Worm (Caenorhabditis elegans) whole organism, L1 larva: ENCODE measurements around the gene C33C12.7.

Experiments used
- C04F5.9 ChIP-seq: sonication (generic microtip); optimal IDR thresholded peaks from 2 replicates; lab custom pipeline; 2016; ENCODE audit warnings: missing genetic modification characterization, missing compliant biosample characterization
- C16A3.4 ChIP-seq: fragments of 150-350 bp; optimal IDR thresholded peaks from 2 replicates; lab custom pipeline; 2014; ENCODE audit warnings: missing biosample characterization, missing genetic modification characterization
- C34B4.2 ChIP-seq: sonication (generic microtip); optimal IDR thresholded peaks from 2 replicates; lab custom pipeline; 2017; ENCODE audit warnings: mild to moderate bottlenecking, missing genetic modification characterization, missing compliant biosample characterization
- F16B12.6 ChIP-seq: fragments of 150-350 bp; optimal IDR thresholded peaks from 2 replicates; lab custom pipeline; 2014; ENCODE audit warnings: missing biosample characterization, missing genetic modification characterization
- aha-1 ChIP-seq: fragments of 150-350 bp; optimal IDR thresholded peaks from 2 replicates; lab custom pipeline; 2014; ENCODE audit warnings: missing biosample characterization, missing genetic modification characterization
- ceh-82 ChIP-seq, 3 experiments: fragments of 150-350 bp in 1 of 3; sonication (generic microtip) in 2 of 3; optimal IDR thresholded peaks; 2 replicates each; lab custom pipeline; 2014 to 2017; ENCODE audit warnings: missing biosample characterization in 3 of 3, missing genetic modification characterization in 3 of 3
- ceh-88 ChIP-seq: fragments of 200-800 bp; sonication (Bioruptor generic); IDR thresholded peaks from 2 replicates; pipeline ENCODE4 v1.3.6; 2022; ENCODE audit warnings: missing genetic modification characterization, missing compliant biosample characterization
- dpl-1 ChIP-seq, 3 experiments: fragments of 150-350 bp in 2 of 3; sonication (generic microtip) in 1 of 3; optimal IDR thresholded peaks; 2 replicates each; lab custom pipeline; 2014 to 2017; ENCODE audit warnings: missing biosample characterization in 3 of 3, missing genetic modification characterization in 3 of 3, missing genetic modification reagents in 3 of 3
- dsc-1 ChIP-seq: sonication (generic microtip); optimal IDR thresholded peaks from 2 replicates; lab custom pipeline; 2016; ENCODE audit warnings: mild to moderate bottlenecking, missing genetic modification characterization, missing compliant biosample characterization
- efl-1 ChIP-seq, 4 experiments: fragments of 150-350 bp; optimal IDR thresholded peaks in 3 of 4; peaks in 1 of 4; 1 replicate in 1 of 4; 2 replicates in 3 of 4; lab custom pipeline; 2014; ENCODE audit warnings: missing biosample characterization in 2 of 4, missing genetic modification characterization in 2 of 4, missing genetic modification reagents in 2 of 4
- efl-3 ChIP-seq: fragments of 200-800 bp; sonication (Bioruptor generic); optimal IDR thresholded peaks from 2 replicates; lab custom pipeline; 2018; ENCODE audit warnings: mild to moderate bottlenecking, missing genetic modification characterization, missing compliant biosample characterization
- egl-13 ChIP-seq: sonication (generic microtip); optimal IDR thresholded peaks from 2 replicates; lab custom pipeline; 2016; ENCODE audit warnings: missing genotype, missing genetic modification reagents, missing genetic modification characterization, missing compliant biosample characterization
- elt-3 ChIP-seq, 6 experiments: fragments of 150-350 bp in 1 of 6; sonication (generic microtip); optimal IDR thresholded peaks; 2 replicates each; lab custom pipeline; 2017 to 2018; ENCODE audit warnings: missing biosample characterization in 6 of 6, missing genetic modification characterization in 6 of 6, inconsistent platforms in 1 of 6
- fkh-4 ChIP-seq: sonication (generic microtip); optimal IDR thresholded peaks from 2 replicates; lab custom pipeline; 2016; ENCODE audit warnings: missing compliant biosample characterization, missing genetic modification characterization, borderline replicate concordance
- fkh-8 ChIP-seq: sonication (generic microtip); optimal IDR thresholded peaks from 2 replicates; lab custom pipeline; 2016; ENCODE audit warnings: mild to moderate bottlenecking, missing genetic modification characterization, missing compliant biosample characterization
- grh-1 ChIP-seq: fragments of 200-800 bp; sonication (Bioruptor generic); IDR thresholded peaks from 2 replicates; pipeline ENCODE4 v1.3.6; 2022; ENCODE audit warnings: missing genetic modification reagents, missing genetic modification characterization, missing compliant biosample characterization
- hlh-4 ChIP-seq: sonication (generic microtip); optimal IDR thresholded peaks from 2 replicates; lab custom pipeline; 2016; ENCODE audit warnings: mild to moderate bottlenecking, missing genetic modification characterization, missing compliant biosample characterization
- irx-1 ChIP-seq: sonication (generic microtip); optimal IDR thresholded peaks from 2 replicates; lab custom pipeline; 2016; ENCODE audit warnings: missing genetic modification characterization, missing compliant biosample characterization
- lin-14 ChIP-seq: fragments of 200-800 bp; sonication (Bioruptor generic); optimal IDR thresholded peaks from 2 replicates; lab custom pipeline; 2018; ENCODE audit warnings: mild to moderate bottlenecking, missing genetic modification characterization, moderate library complexity, missing compliant biosample characterization
- lin-15B ChIP-seq: fragments of 150-350 bp; sonication (generic microtip); optimal IDR thresholded peaks from 3 replicates; lab custom pipeline; 2014; ENCODE audit warnings: missing biosample characterization, missing genetic modification characterization
- lin-35 ChIP-seq, 2 experiments: fragments of 150-350 bp; optimal IDR thresholded peaks; 2 replicates each; lab custom pipeline; 2014; ENCODE audit warnings: missing biosample characterization in 2 of 2, missing genetic modification characterization in 2 of 2, missing genetic modification reagents in 2 of 2
- lir-3 ChIP-seq: sonication (generic microtip); optimal IDR thresholded peaks from 2 replicates; lab custom pipeline; 2016; ENCODE audit warnings: mild to moderate bottlenecking, missing genetic modification characterization, moderate library complexity, missing compliant biosample characterization; ENCODE audit not compliant: poor library complexity
- lsy-2 ChIP-seq, 2 experiments: fragments of 150-350 bp; optimal IDR thresholded peaks; 2 replicates each; lab custom pipeline; 2014; ENCODE audit warnings: missing biosample characterization in 2 of 2, missing genetic modification characterization in 2 of 2
- mab-9 ChIP-seq: fragments of 200-800 bp; sonication (Bioruptor generic); IDR thresholded peaks from 2 replicates; pipeline ENCODE4 v1.3.6; 2022; ENCODE audit warnings: missing genetic modification reagents, missing genetic modification characterization, missing compliant biosample characterization
- mef-2 ChIP-seq: fragments of 150-350 bp; optimal IDR thresholded peaks from 2 replicates; lab custom pipeline; 2014; ENCODE audit warnings: missing biosample characterization, missing genetic modification characterization
- nhr-11 ChIP-seq: fragments of 150-350 bp; optimal IDR thresholded peaks from 2 replicates; lab custom pipeline; 2014; ENCODE audit warnings: missing biosample characterization, missing genetic modification characterization
- nhr-12 ChIP-seq: sonication (generic microtip); optimal IDR thresholded peaks from 2 replicates; lab custom pipeline; 2017; ENCODE audit warnings: missing biosample characterization, missing genetic modification characterization
- nhr-47 ChIP-seq: sonication (generic microtip); optimal IDR thresholded peaks from 2 replicates; lab custom pipeline; 2016; ENCODE audit warnings: mild to moderate bottlenecking, missing genetic modification characterization, moderate library complexity, missing compliant biosample characterization
- nhr-76 ChIP-seq: sonication (generic microtip); optimal IDR thresholded peaks from 2 replicates; lab custom pipeline; 2017; ENCODE audit warnings: missing biosample characterization, missing genetic modification characterization
- pag-3 ChIP-seq: sonication (generic microtip); optimal IDR thresholded peaks from 2 replicates; lab custom pipeline; 2017; ENCODE audit warnings: missing genetic modification characterization, mild to moderate bottlenecking, missing compliant biosample characterization, antibody characterized with exemption, borderline replicate concordance; ENCODE audit not compliant: insufficient read depth
- pqm-1 ChIP-seq: sonication (generic microtip); optimal IDR thresholded peaks from 3 replicates; lab custom pipeline; 2017; ENCODE audit warnings: missing biosample characterization, missing genetic modification characterization
- rnt-1 ChIP-seq: sonication (generic microtip); optimal IDR thresholded peaks from 2 replicates; lab custom pipeline; 2016; ENCODE audit warnings: mild to moderate bottlenecking, missing genetic modification characterization, moderate library complexity, missing compliant biosample characterization
- skn-1 ChIP-seq: fragments of 150-350 bp; optimal IDR thresholded peaks from 2 replicates; lab custom pipeline; 2014; ENCODE audit warnings: missing biosample characterization, missing genetic modification characterization
- snu-23 ChIP-seq: sonication (generic microtip); optimal IDR thresholded peaks from 2 replicates; lab custom pipeline; 2016; ENCODE audit warnings: missing genetic modification characterization, missing compliant biosample characterization
- sox-4 ChIP-seq: sonication (generic microtip); optimal IDR thresholded peaks from 2 replicates; lab custom pipeline; 2016; ENCODE audit warnings: missing genetic modification characterization, missing compliant biosample characterization
- sptf-1 ChIP-seq: fragments of 150-350 bp; optimal IDR thresholded peaks from 2 replicates; lab custom pipeline; 2014; ENCODE audit warnings: missing biosample characterization, missing genetic modification characterization
- sup-37 ChIP-seq: fragments of 200-800 bp; sonication (Bioruptor generic); optimal IDR thresholded peaks from 2 replicates; lab custom pipeline; 2018; ENCODE audit warnings: mild to moderate bottlenecking, missing genetic modification characterization, missing compliant biosample characterization
- swsn-7 ChIP-seq: sonication (generic microtip); optimal IDR thresholded peaks from 2 replicates; lab custom pipeline; 2016; ENCODE audit warnings: missing genetic modification characterization, missing compliant biosample characterization
- tbx-2 ChIP-seq: sonication (generic microtip); optimal IDR thresholded peaks from 2 replicates; lab custom pipeline; 2016; ENCODE audit warnings: missing genetic modification characterization, missing compliant biosample characterization
- unc-30 ChIP-seq: sonication (generic microtip); optimal IDR thresholded peaks from 2 replicates; lab custom pipeline; 2017; ENCODE audit warnings: missing biosample characterization, missing genetic modification characterization
- vab-15 ChIP-seq: sonication (generic microtip); optimal IDR thresholded peaks from 2 replicates; lab custom pipeline; 2017; ENCODE audit warnings: missing genotype, mild to moderate bottlenecking, missing genetic modification characterization, missing compliant biosample characterization
- zip-4 ChIP-seq: fragments of 200-800 bp; sonication (Bioruptor generic); optimal IDR thresholded peaks from 2 replicates; lab custom pipeline; 2018; ENCODE audit warnings: mild to moderate bottlenecking, missing genetic modification characterization, moderate library complexity, missing compliant biosample characterization
- ztf-4 ChIP-seq: fragments of 150-350 bp; optimal IDR thresholded peaks from 2 replicates; lab custom pipeline; 2014; ENCODE audit warnings: missing biosample characterization, missing genetic modification characterization

Gene C33C12.7

DNA sequence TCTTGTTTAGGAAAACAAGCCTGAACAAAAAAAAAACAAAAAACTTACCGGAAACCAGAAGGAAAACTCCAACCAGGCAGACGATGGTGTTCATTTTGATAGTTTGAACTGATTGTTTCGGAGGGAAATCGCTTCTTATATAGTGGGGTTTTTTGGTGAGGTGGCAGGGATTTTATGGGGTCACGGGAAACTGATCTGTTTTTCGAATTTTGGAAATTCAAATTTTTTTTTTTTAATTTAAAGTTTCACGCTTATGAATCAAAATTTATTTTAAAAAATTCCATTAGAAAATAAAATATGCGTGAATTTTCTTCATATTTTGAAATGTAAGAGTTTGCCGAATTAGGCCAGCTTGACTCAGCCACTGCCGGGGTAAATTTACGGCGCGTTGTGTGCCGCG, at the start of gene C33C12.7:
Gene C33C12.7 (minus strand): TSS at position 101 of the 400 bp plus-strand sequence.
- TF ChIP-seq C04F5.9 (tag; lab: Kevin White, UChicago) (no peak), mab-9 (GFP tag; lab: Robert Waterston, UW) (no peak), fkh-4 (tag; lab: Kevin White, UChicago) (no peak), C34B4.2 (no peak), aha-1 (tag; lab: Kevin White, UChicago) (no peak), sptf-1 (no peak), ztf-4 (tag; lab: Kevin White, UChicago) (no peak), efl-3 (GFP tag; lab: Kevin White, UChicago) (no peak), lin-14 (no peak), skn-1 (no peak), hlh-4 (no peak), F16B12.6 (tag; lab: Kevin White, UChicago) (no peak), sup-37 (no peak), ceh-82 (tag; optimal IDR thresholded peaks at IDR 0.05; lab: Kevin White, UChicago) (no peak), nhr-11 (tag; lab: Kevin White, UChicago) (no peak), C16A3.4 (tag; lab: Kevin White, UChicago) (no peak), dsc-1 (tag; lab: Kevin White, UChicago) (no peak), pqm-1 (tag; lab: Kevin White, UChicago) (no peak), irx-1 (no peak)

DNA sequence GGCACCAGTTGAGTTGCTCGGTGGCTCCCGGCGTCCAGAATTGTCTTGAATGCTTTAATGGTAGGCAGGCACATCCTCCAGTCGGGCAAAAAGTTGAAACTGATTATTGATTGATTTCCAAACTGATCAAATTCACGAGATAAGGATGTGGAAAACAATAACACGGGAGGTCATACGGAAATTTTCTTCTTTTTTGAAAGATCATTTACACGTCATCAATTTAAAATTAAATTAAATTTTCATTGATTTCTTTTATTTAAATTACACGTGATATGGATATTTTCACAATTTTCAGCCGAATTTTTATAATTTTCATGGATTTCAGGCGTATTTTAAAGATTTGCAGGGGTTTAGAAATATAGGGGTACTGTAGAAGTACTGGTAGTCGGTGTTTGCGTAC, 48.2 kb upstream of the C33C12.7 start, which contains the start of gene cbs-2:
Gene cbs-2 (minus strand): TSS at position 101 of the 400 bp plus-strand sequence.
- TF ChIP-seq fkh-4 (tag; lab: Kevin White, UChicago): no peak
- TF ChIP-seq nhr-11 (tag; lab: Kevin White, UChicago): no peak
- no peak for TF ChIP-seq mef-2 (tag; lab: Kevin White, UChicago)
- no peak for TF ChIP-seq nhr-47 (tag; lab: Kevin White, UChicago)
- TF ChIP-seq lir-3 (tag; lab: Kevin White, UChicago): no peak
- TF ChIP-seq, all 84 proteins: peak for 0

DNA sequence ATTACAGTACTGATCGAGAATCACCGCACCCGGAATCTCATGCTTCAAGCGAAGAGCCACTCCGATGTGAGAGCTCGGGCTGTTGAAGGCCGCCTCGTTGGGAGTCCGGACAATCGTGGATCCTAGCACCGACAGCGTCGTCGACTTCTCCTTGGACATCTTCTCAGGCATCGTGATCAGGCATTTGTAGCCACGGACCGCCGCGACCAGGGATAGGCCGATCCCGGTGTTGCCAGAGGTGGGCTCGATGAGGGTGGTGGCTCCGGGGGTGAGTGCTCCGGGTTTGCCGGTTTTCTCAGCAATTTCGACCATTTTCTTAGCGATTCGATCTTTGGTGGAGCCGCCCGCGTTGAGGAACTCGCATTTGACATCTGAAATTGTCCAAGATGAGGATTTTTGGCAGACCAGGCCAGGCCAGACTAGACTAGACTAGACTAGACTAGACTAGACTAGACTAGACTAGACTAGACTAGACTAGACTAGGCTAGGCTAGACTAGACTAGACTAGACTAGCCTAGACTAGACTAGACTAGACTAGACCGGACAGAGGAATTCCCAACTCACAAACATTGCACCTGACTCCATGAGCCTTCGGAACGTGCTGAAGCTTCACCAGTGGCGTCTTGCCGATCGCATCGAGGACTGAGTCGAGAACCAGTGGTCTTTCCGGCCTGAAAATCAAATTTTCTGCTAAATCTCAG, 46.1 kb upstream of the C33C12.7 start:
- TF ChIP-seq nhr-12 (tag; lab: Kevin White, UChicago) (no peak), nhr-11 (tag; lab: Kevin White, UChicago) (no peak), ztf-4 (tag; lab: Kevin White, UChicago) (no peak), vab-15 (tag; lab: Kevin White, UChicago) (no peak), C16A3.4 (tag; lab: Kevin White, UChicago) (no peak), efl-3 (GFP tag; lab: Kevin White, UChicago) (no peak), elt-3 (tag; optimal IDR thresholded peaks at IDR 0.05; lab: Kevin White, UChicago) (no peak), ceh-88 (GFP tag; lab: Robert Waterston, UW) (no peak), grh-1 (GFP tag; lab: Robert Waterston, UW) (no peak), ceh-82 (tag; optimal IDR thresholded peaks at IDR 0.05; lab: Kevin White, UChicago) (no peak), lin-35 (GFP tag; optimal IDR thresholded peaks at IDR 0.05; lab: Kevin White, UChicago) (no peak)
- TF ChIP-seq, all 84 proteins: peak for 0

DNA sequence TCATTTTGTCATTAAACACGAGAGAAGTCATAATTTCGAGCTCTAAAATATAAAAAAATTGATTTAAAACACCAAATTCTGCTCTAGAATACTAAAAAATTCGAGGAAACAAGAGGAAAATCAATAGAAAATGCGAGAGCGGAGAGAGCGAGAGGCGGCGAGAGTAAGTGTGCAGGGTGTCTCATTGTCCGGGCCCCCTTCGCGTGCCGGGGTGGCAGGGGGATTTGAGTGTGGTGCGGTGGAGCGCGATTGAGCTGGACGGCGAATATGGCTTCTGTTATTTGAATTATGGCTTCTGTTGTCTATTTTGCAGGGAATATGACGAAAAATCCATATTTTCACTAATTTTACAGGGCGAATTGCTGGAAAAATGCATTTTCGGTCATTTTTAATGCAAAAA, 44.6 kb upstream of the C33C12.7 start, which contains the start of gene Y59C2A.3:
Gene Y59C2A.3 (minus strand): TSS at position 42 of the 400 bp plus-strand sequence.
- TF ChIP-seq lsy-2 (tag; optimal IDR thresholded peaks at IDR 0.05; lab: Kevin White, UChicago) (peak; percentile 53 to 54), efl-1 (optimal IDR thresholded peaks at IDR 0.05; lab: Kevin White, UChicago) (peak; percentile 52 to 56), efl-1 (GFP tag; optimal IDR thresholded peaks at IDR 0.05 in 1 of 2; lab: Kevin White, UChicago) (peak; percentile 50 to 56), swsn-7 (tag; lab: Kevin White, UChicago) (peak; percentile 20), rnt-1 (peak; percentile 40), ceh-82 (tag; optimal IDR thresholded peaks at IDR 0.05; lab: Kevin White, UChicago) (peak in 1 of 3 experiments; percentile 32), lin-15B (tag; lab: Kevin White, UChicago) (peak; percentile 25), snu-23 (GFP tag; lab: Kevin White, UChicago) (peak; percentile 60), lin-14 (peak; percentile 80), dpl-1 (GFP tag; optimal IDR thresholded peaks at IDR 0.05; lab: Kevin White, UChicago) (peak; percentile 16 to 60 (median 20)), mab-9 (GFP tag; lab: Robert Waterston, UW) (no peak), pqm-1 (tag; lab: Kevin White, UChicago) (no peak), egl-13 (tag; lab: Kevin White, UChicago) (peak; percentile 18), F16B12.6 (tag; lab: Kevin White, UChicago) (peak; percentile 13), nhr-76 (tag; lab: Kevin White, UChicago) (no peak), zip-4 (GFP tag; lab: Kevin White, UChicago) (no peak), pag-3 (no peak), sox-4 (no peak), irx-1 (no peak), lin-35 (GFP tag; optimal IDR thresholded peaks at IDR 0.05; lab: Kevin White, UChicago) (peak; percentile 26 to 38), unc-30 (tag; lab: Kevin White, UChicago) (no peak), tbx-2 (tag; lab: Kevin White, UChicago) (peak; percentile 38), fkh-8 (peak; percentile 73)
